Fruit fly (Drosophila melanogaster) whole organism, adult: Measurements from ENCODE around the gene CG6236.

Experiments
- CG11617 ChIP-seq: fragments of 200-800 bp; sonication (Bioruptor generic); optimal IDR thresholded peaks from 2 replicates; lab custom pipeline; 2017; ENCODE audit warnings: mild to moderate bottlenecking, missing biosample characterization, missing genetic modification reagents, missing genetic modification characterization
- CG14711 ChIP-seq: fragments of 200-800 bp; sonication (Bioruptor generic); optimal IDR thresholded peaks from 2 replicates; lab custom pipeline; 2018; ENCODE audit warnings: missing biosample characterization, mild to moderate bottlenecking, missing genetic modification characterization, moderate library complexity
- CG1620 ChIP-seq: fragments of 200-800 bp; sonication (Bioruptor generic); optimal IDR thresholded peaks from 2 replicates; lab custom pipeline; 2016; ENCODE audit warnings: missing biosample characterization, missing genetic modification characterization
- Crg-1 ChIP-seq: fragments of 200-800 bp; sonication (Bioruptor generic); optimal IDR thresholded peaks from 2 replicates; lab custom pipeline; 2016; ENCODE audit warnings: missing biosample characterization, missing genetic modification characterization
- Hr96 ChIP-seq: fragments of 200-800 bp; sonication (Bioruptor generic); optimal IDR thresholded peaks from 2 replicates; lab custom pipeline; 2016; ENCODE audit warnings: missing biosample characterization, missing genetic modification characterization
- Mnt ChIP-seq: fragments of 200-800 bp; sonication (Bioruptor generic); optimal IDR thresholded peaks from 2 replicates; lab custom pipeline; 2016; ENCODE audit warnings: missing biosample characterization, mild to moderate bottlenecking, missing genetic modification characterization
- pad ChIP-seq: fragments of 200-800 bp; sonication (Bioruptor generic); optimal IDR thresholded peaks from 3 replicates; lab custom pipeline; 2017; ENCODE audit warnings: missing biosample characterization, missing genetic modification characterization, mild to moderate bottlenecking, moderate library complexity, missing genetic modification reagents
- tj ChIP-seq: fragments of 200-800 bp; sonication (Bioruptor generic); optimal IDR thresholded peaks from 3 replicates; lab custom pipeline; 2017; ENCODE audit warnings: missing biosample characterization, mild to moderate bottlenecking, missing genetic modification characterization, moderate library complexity

The CG6236 gene

dm6 chr3R:15277926-15278869 lies 49.9 kb downstream of the CG6236 start, which contains the start of the genes MRG15 and Tm1:
MRG15 (minus strand) TSS chr3R:15278109.
Tm1 (plus strand) TSS chr3R:15278220.
- no peak for TF ChIP-seq CG1620 (GFP tag; lab: Kevin White, UChicago)
- TF ChIP-seq CG11617, result peak; percentile 7
- TF ChIP-seq Hr96, result no peak
- TF ChIP-seq Mnt (GFP tag; lab: Kevin White, UChicago), result peak; percentile 69
- TF ChIP-seq pad (GFP tag; lab: Kevin White, UChicago), result no peak
- TF ChIP-seq tj, result peak; percentile 22
- TF ChIP-seq Crg-1, result no peak
- peak; percentile 15 for TF ChIP-seq CG14711 (tag; lab: Kevin White, UChicago)
